Worm (Caenorhabditis elegans) whole organism, late embryonic: ENCODE results near the gene srx-92.

ENCODE experiments used
- K09A11.1 ChIP-seq: sonication (generic microtip); optimal IDR thresholded peaks from 2 replicates; lab custom pipeline; 2017; ENCODE audit warnings: antibody characterized with exemption, mild to moderate bottlenecking, missing genetic modification characterization, missing compliant biosample characterization; ENCODE audit not compliant: insufficient read depth
- Y22D7AL.16 ChIP-seq: sonication (generic microtip); optimal IDR thresholded peaks from 2 replicates; lab custom pipeline; 2016; ENCODE audit warnings: missing genetic modification characterization, missing compliant biosample characterization
- ceh-22 ChIP-seq: sonication (generic microtip); optimal IDR thresholded peaks from 2 replicates; lab custom pipeline; 2017; ENCODE audit warnings: missing biosample characterization, missing genetic modification characterization
- ceh-30 ChIP-seq: fragments of 150-350 bp; optimal IDR thresholded peaks from 2 replicates; lab custom pipeline; 2014; ENCODE audit warnings: missing biosample characterization, missing genetic modification characterization
- pha-4 ChIP-seq: fragments of 150-350 bp; optimal IDR thresholded peaks from 2 replicates; lab custom pipeline; 2018; ENCODE audit warnings: missing biosample characterization, missing genetic modification reagents, missing genetic modification characterization
- pqm-1 ChIP-seq: sonication (generic microtip); optimal IDR thresholded peaks from 2 replicates; lab custom pipeline; 2016; ENCODE audit warnings: missing genetic modification characterization, missing compliant biosample characterization

DNA sequence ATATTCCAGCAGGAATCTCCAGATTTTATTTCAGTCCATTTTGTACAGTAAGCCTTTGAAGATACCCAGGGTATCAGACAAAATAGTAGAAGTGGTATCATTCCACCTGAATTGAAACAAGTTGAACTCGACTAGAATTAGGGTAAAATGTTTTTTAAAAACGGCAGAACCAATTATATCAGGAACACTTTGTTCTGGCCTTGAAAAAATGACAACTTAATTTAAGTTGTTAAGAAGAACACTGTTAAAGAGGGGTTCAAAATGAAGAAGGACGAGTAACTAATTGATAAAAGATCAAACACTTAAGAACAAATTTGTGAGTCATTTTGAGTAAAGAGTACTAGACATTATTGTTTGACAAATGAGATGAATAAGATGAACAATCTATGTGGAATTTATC lies 4.3 kb downstream of the srx-92 start, which contains the start of gene lmd-4:
- TF ChIP-seq ceh-30 (tag; lab: Kevin White, UChicago) = no peak
- TF ChIP-seq pqm-1 = no peak
- TF ChIP-seq pha-4 (tag; lab: Kevin White, UChicago) = no peak
- no peak for TF ChIP-seq K09A11.1
- no peak for TF ChIP-seq Y22D7AL.16
- TF ChIP-seq ceh-22 (tag; lab: Kevin White, UChicago) = no peak
